Fruit fly (Drosophila melanogaster) Kc167 (cell line): Measurements from ENCODE around the gene MTA1-like.

ENCODE experiments used
- Myc ChIP-seq: fragments of >200 bp; optimal IDR thresholded peaks from 2 replicates; lab custom pipeline; 2017; ENCODE audit warnings: missing external identifiers
- Sin3A ChIP-seq: fragments of >200 bp; optimal IDR thresholded peaks from 2 replicates; lab custom pipeline; 2018; ENCODE audit warnings: missing external identifiers
- h ChIP-seq: fragments of >200 bp; optimal IDR thresholded peaks from 3 replicates; lab custom pipeline; 2018; ENCODE audit warnings: missing external identifiers
- insv ChIP-seq: fragments of >200 bp; optimal IDR thresholded peaks from 3 replicates; lab custom pipeline; 2018; ENCODE audit warnings: missing external identifiers
- psq ChIP-seq: fragments of >200 bp; optimal IDR thresholded peaks from 2 replicates; lab custom pipeline; 2017; ENCODE audit warnings: missing external identifiers
- ttk ChIP-seq: sonication (Bioruptor generic); optimal IDR thresholded peaks from 2 replicates; lab custom pipeline; 2017; ENCODE audit warnings: missing external identifiers

DNA sequence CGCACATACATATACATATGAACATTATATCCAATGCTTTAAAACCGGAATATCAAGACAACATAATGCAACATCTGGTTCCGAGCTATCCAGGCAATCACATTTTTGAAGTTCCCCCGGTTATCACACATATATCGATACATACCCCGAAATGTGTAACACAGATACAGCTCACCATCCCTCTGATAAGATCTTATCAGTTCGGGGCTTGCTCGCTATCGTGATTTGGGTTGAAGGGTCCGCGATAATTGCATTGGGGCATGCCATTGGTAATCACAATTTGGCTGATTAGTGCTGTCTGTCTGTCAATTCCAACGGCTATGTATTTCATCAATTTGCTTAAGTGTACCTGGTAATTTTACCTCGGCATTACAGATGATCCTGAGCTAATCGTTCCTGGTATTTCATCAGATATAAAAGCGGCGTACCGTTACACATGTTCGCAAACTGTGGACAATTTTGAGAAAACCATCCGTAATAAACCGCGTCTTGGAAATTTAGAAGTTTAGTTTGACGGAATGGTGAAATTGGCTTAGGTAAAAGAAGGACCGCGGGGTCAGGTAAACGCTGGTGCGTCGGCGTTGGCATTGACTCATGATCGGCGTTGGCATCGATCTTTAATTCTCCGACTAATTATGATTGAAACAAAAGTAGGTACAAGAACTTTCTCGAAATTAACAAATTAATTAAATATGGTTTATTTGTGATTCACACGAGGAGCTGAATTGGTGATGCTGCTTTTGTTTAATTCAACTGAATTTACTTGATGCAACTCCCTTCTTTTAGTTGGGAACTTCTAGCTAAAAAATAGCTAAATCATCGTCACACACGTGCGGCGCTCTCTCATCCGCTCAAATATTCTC lies 23.5 kb upstream of the MTA1-like start:
- TF ChIP-seq psq (lab: Kevin White, UChicago) (no peak), h (lab: Kevin White, UChicago) (no peak), Sin3A (lab: Kevin White, UChicago) (no peak), ttk (lab: Kevin White, UChicago) (no peak), insv (lab: Kevin White, UChicago) (no peak), Myc (lab: Kevin White, UChicago) (no peak)
